Worm (Caenorhabditis elegans) whole organism, late embryonic: Measurements from ENCODE around the gene C08F1.6.

ENCODE experiments used
- F13H6.1 ChIP-seq: sonication (generic microtip); optimal IDR thresholded peaks from 2 replicates; lab custom pipeline; 2016; ENCODE audit warnings: missing genetic modification characterization, missing compliant biosample characterization
- K02D7.2 ChIP-seq: sonication (generic microtip); optimal IDR thresholded peaks from 2 replicates; lab custom pipeline; 2017; ENCODE audit warnings: mild to moderate bottlenecking, missing genetic modification characterization, missing compliant biosample characterization
- ama-1 ChIP-seq: fragments of 150-350 bp; optimal IDR thresholded peaks from 2 replicates; lab custom pipeline; 2014
- ceh-45 ChIP-seq: fragments of 200-800 bp; sonication (Bioruptor generic); IDR thresholded peaks from 2 replicates; pipeline ENCODE4 v1.3.6; 2022; ENCODE audit warnings: missing genetic modification reagents, missing genetic modification characterization, missing compliant biosample characterization
- fax-1 ChIP-seq: sonication (generic microtip); optimal IDR thresholded peaks from 2 replicates; lab custom pipeline; 2016; ENCODE audit warnings: missing genotype, missing genetic modification characterization, missing compliant biosample characterization
- gmeb-2 ChIP-seq: sonication (generic microtip); optimal IDR thresholded peaks from 2 replicates; lab custom pipeline; 2016; ENCODE audit warnings: missing genetic modification characterization, inconsistent platforms, missing compliant biosample characterization
- ttx-3 ChIP-seq: sonication (generic microtip); optimal IDR thresholded peaks from 2 replicates; lab custom pipeline; 2016; ENCODE audit warnings: missing genetic modification reagents, missing genetic modification characterization, missing compliant biosample characterization

- TF ChIP-seq ttx-3 (tag; lab: Kevin White, UChicago) (no peak), F13H6.1 (tag; lab: Kevin White, UChicago) (no peak), K02D7.2 (no peak), ama-1 (lab: Kevin White, UChicago) (no peak), ceh-45 (GFP tag; lab: Robert Waterston, UW) (no peak), gmeb-2 (tag; lab: Kevin White, UChicago) (no peak), fax-1 (tag; lab: Kevin White, UChicago) (no peak)
These were observed 31.4 kb downstream of the C08F1.6 start, which contains the start of gene fbxb-53 for ce11 chrII:1756582-1756981.
